Worm (Caenorhabditis elegans) whole organism, young adult: Measurements from ENCODE around the gene D1044.6.

Experiments
- B0336.3 ChIP-seq: fragments of 200-800 bp; sonication (Bioruptor generic); IDR thresholded peaks from 2 replicates; pipeline ENCODE4 v1.3.6; 2022; ENCODE audit warnings: missing genetic modification characterization, missing compliant biosample characterization
- C06A6.2 ChIP-seq: fragments of 200-800 bp; sonication (Bioruptor generic); conservative IDR thresholded peaks from 2 replicates; pipeline ENCODE4 v1.3.6; 2022; ENCODE audit warnings: missing genetic modification characterization, missing compliant biosample characterization
- D2030.7 ChIP-seq: fragments of 200-800 bp; sonication (Bioruptor generic); IDR thresholded peaks from 2 replicates; pipeline ENCODE4 v1.3.6; 2022; ENCODE audit warnings: missing genetic modification reagents, missing genetic modification characterization, missing compliant biosample characterization
- F10E7.11 ChIP-seq: sonication (generic microtip); optimal IDR thresholded peaks from 2 replicates; lab custom pipeline; 2017; ENCODE audit warnings: mild to moderate bottlenecking, missing genetic modification characterization, moderate library complexity, missing compliant biosample characterization
- F22D6.2 ChIP-seq: sonication (generic microtip); optimal IDR thresholded peaks from 2 replicates; lab custom pipeline; 2016; ENCODE audit warnings: mild to moderate bottlenecking, missing genetic modification characterization, missing compliant biosample characterization
- F33H1.4 ChIP-seq: fragments of 200-800 bp; sonication (Bioruptor generic); IDR thresholded peaks from 2 replicates; pipeline ENCODE4 v1.3.6; 2022; ENCODE audit warnings: missing genetic modification reagents, missing genetic modification characterization, missing compliant biosample characterization
- F39B2.1 ChIP-seq: fragments of 200-800 bp; sonication (Bioruptor generic); IDR thresholded peaks from 2 replicates; pipeline ENCODE4 v1.3.6; 2022; ENCODE audit warnings: missing genetic modification reagents, missing genetic modification characterization, missing compliant biosample characterization
- F49E8.2 ChIP-seq: sonication (generic microtip); optimal IDR thresholded peaks from 3 replicates; lab custom pipeline; 2017; ENCODE audit warnings: missing genetic modification characterization, mild to moderate bottlenecking, missing compliant biosample characterization, antibody characterized with exemption, moderate library complexity; ENCODE audit not compliant: insufficient read depth
- F52B5.7 ChIP-seq: sonication (generic microtip); optimal IDR thresholded peaks from 2 replicates; lab custom pipeline; 2016; ENCODE audit warnings: mild to moderate bottlenecking, missing genetic modification characterization, missing compliant biosample characterization
- F57C9.4 ChIP-seq: sonication (generic microtip); optimal IDR thresholded peaks from 2 replicates; lab custom pipeline; 2017; ENCODE audit warnings: mild to moderate bottlenecking, missing genetic modification characterization, missing compliant biosample characterization
- T07F8.4 ChIP-seq: sonication (generic microtip); optimal IDR thresholded peaks from 2 replicates; lab custom pipeline; 2016; ENCODE audit warnings: mild to moderate bottlenecking, missing genetic modification characterization, moderate library complexity, missing compliant biosample characterization
- Y53F4B.3 ChIP-seq: fragments of 200-800 bp; sonication (Bioruptor generic); IDR thresholded peaks from 2 replicates; pipeline ENCODE4 v1.3.6; 2022; ENCODE audit warnings: missing genetic modification reagents, missing genetic modification characterization, missing compliant biosample characterization
- Y56A3A.18 ChIP-seq: fragments of 200-800 bp; sonication (Bioruptor generic); IDR thresholded peaks from 2 replicates; pipeline ENCODE4 v1.3.6; 2022; ENCODE audit warnings: missing genetic modification reagents, missing genetic modification characterization, missing compliant biosample characterization
- ama-1 ChIP-seq, 3 experiments: fragments of 150-350 bp in 1 of 3; sonication (generic microtip) in 2 of 3; optimal IDR thresholded peaks; 2 replicates each; lab custom pipeline; 2014 to 2018; ENCODE audit warnings: missing biosample characterization in 2 of 3, missing genetic modification characterization in 2 of 3, missing genetic modification reagents in 2 of 3
- aptf-2 ChIP-seq: fragments of 200-800 bp; sonication (Bioruptor generic); conservative IDR thresholded peaks from 2 replicates; pipeline ENCODE4 v1.3.6; 2022; ENCODE audit warnings: missing genetic modification reagents, missing genetic modification characterization, missing compliant biosample characterization
- atf-7 ChIP-seq: sonication (generic microtip); optimal IDR thresholded peaks from 2 replicates; lab custom pipeline; 2017; ENCODE audit warnings: mild to moderate bottlenecking, missing genetic modification characterization, missing compliant biosample characterization
- attf-5 ChIP-seq: fragments of 200-800 bp; sonication (Bioruptor generic); optimal IDR thresholded peaks from 2 replicates; lab custom pipeline; 2018; ENCODE audit warnings: mild to moderate bottlenecking, missing genetic modification characterization, missing compliant biosample characterization
- cebp-2 ChIP-seq: fragments of 200-800 bp; sonication (Bioruptor generic); IDR thresholded peaks from 2 replicates; pipeline ENCODE4 v1.3.6; 2022; ENCODE audit warnings: missing genetic modification characterization, missing compliant biosample characterization
- ceh-27 ChIP-seq: fragments of 200-800 bp; sonication (Bioruptor generic); optimal IDR thresholded peaks from 2 replicates; lab custom pipeline; 2018; ENCODE audit warnings: mild to moderate bottlenecking, missing genetic modification characterization, moderate library complexity, missing compliant biosample characterization
- ceh-58 ChIP-seq: fragments of 200-800 bp; sonication (Bioruptor generic); IDR thresholded peaks from 2 replicates; pipeline ENCODE4 v1.3.6; 2022; ENCODE audit warnings: missing genetic modification characterization, missing compliant biosample characterization
- die-1 ChIP-seq: sonication (generic microtip); optimal IDR thresholded peaks from 2 replicates; lab custom pipeline; 2016; ENCODE audit warnings: missing genotype, mild to moderate bottlenecking, missing genetic modification characterization, missing compliant biosample characterization
- efl-1 ChIP-seq: fragments of 150-350 bp; optimal IDR thresholded peaks from 2 replicates; lab custom pipeline; 2014; ENCODE audit warnings: missing biosample characterization, missing genetic modification reagents, missing genetic modification characterization
- egl-18 ChIP-seq: fragments of 200-800 bp; sonication (Bioruptor generic); IDR thresholded peaks from 2 replicates; pipeline ENCODE4 v1.3.6; 2022; ENCODE audit warnings: missing genetic modification reagents, missing genetic modification characterization, missing compliant biosample characterization
- egrh-3 ChIP-seq: fragments of 200-800 bp; sonication (Bioruptor generic); IDR thresholded peaks from 2 replicates; pipeline ENCODE4 v1.3.6; 2022; ENCODE audit warnings: missing genetic modification reagents, missing genetic modification characterization, missing compliant biosample characterization
- ets-4 ChIP-seq: fragments of 200-800 bp; sonication (Bioruptor generic); optimal IDR thresholded peaks from 2 replicates; lab custom pipeline; 2018; ENCODE audit warnings: mild to moderate bottlenecking, missing genetic modification characterization, missing compliant biosample characterization
- him-1 ChIP-seq: sonication (generic microtip); optimal IDR thresholded peaks from 2 replicates; lab custom pipeline; 2016; ENCODE audit warnings: missing genotype, missing genetic modification reagents, missing genetic modification characterization, missing compliant biosample characterization
- hlh-26 ChIP-seq: fragments of 200-800 bp; sonication (Bioruptor generic); conservative IDR thresholded peaks from 2 replicates; pipeline ENCODE4 v1.3.6; 2022; ENCODE audit warnings: missing genetic modification reagents, missing genetic modification characterization, missing compliant biosample characterization
- hmg-1.2 ChIP-seq: fragments of 200-800 bp; sonication (Bioruptor generic); IDR thresholded peaks from 2 replicates; pipeline ENCODE4 v1.3.6; 2022; ENCODE audit warnings: missing genetic modification reagents, missing genetic modification characterization, missing compliant biosample characterization
- lin-26 ChIP-seq: fragments of 200-800 bp; sonication (Bioruptor generic); IDR thresholded peaks from 2 replicates; pipeline ENCODE4 v1.3.6; 2022; ENCODE audit warnings: missing genetic modification reagents, missing genetic modification characterization, missing compliant biosample characterization
- lin-40 ChIP-seq: sonication (generic microtip); optimal IDR thresholded peaks from 2 replicates; lab custom pipeline; 2016; ENCODE audit warnings: missing genetic modification characterization, mild to moderate bottlenecking, missing compliant biosample characterization, missing genotype, missing genetic modification reagents
- lin-54 ChIP-seq: fragments of 200-800 bp; sonication (Bioruptor generic); optimal IDR thresholded peaks from 2 replicates; lab custom pipeline; 2018; ENCODE audit warnings: mild to moderate bottlenecking, missing genetic modification characterization, missing compliant biosample characterization
- lir-1 ChIP-seq: fragments of 200-800 bp; sonication (Bioruptor generic); conservative IDR thresholded peaks from 2 replicates; pipeline ENCODE4 v1.3.6; 2022; ENCODE audit warnings: missing genetic modification reagents, missing genetic modification characterization, missing compliant biosample characterization
- lsy-27 ChIP-seq: sonication (generic microtip); optimal IDR thresholded peaks from 2 replicates; lab custom pipeline; 2017; ENCODE audit warnings: missing genetic modification characterization, mild to moderate bottlenecking, missing compliant biosample characterization, antibody characterized with exemption, missing genotype, borderline replicate concordance; ENCODE audit not compliant: insufficient read depth
- madf-10 ChIP-seq: sonication (generic microtip); optimal IDR thresholded peaks from 2 replicates; lab custom pipeline; 2016; ENCODE audit warnings: mild to moderate bottlenecking, missing genetic modification characterization, missing compliant biosample characterization
- madf-8 ChIP-seq: fragments of 200-800 bp; sonication (Bioruptor generic); conservative IDR thresholded peaks from 2 replicates; pipeline ENCODE4 v1.3.6; 2022; ENCODE audit warnings: missing genetic modification reagents, missing genetic modification characterization, missing compliant biosample characterization
- mel-28 ChIP-seq: sonication (generic microtip); optimal IDR thresholded peaks from 2 replicates; lab custom pipeline; 2016; ENCODE audit warnings: borderline replicate concordance, mild to moderate bottlenecking, missing genetic modification characterization, missing compliant biosample characterization
- nfyb-1 ChIP-seq: fragments of 200-800 bp; sonication (Bioruptor generic); IDR thresholded peaks from 2 replicates; pipeline ENCODE4 v1.3.6; 2022; ENCODE audit warnings: missing genetic modification reagents, missing genetic modification characterization, missing compliant biosample characterization
- pbrm-1 ChIP-seq: fragments of 200-800 bp; sonication (Bioruptor generic); IDR thresholded peaks from 2 replicates; pipeline ENCODE4 v1.3.6; 2022; ENCODE audit warnings: missing genetic modification reagents, missing genetic modification characterization, missing compliant biosample characterization
- pha-4 ChIP-seq: fragments of 150-350 bp; sonication (generic microtip); optimal IDR thresholded peaks from 2 replicates; lab custom pipeline; 2014; ENCODE audit warnings: missing biosample characterization, missing genetic modification reagents, missing genetic modification characterization
- rcor-1 ChIP-seq: fragments of 200-800 bp; sonication (Bioruptor generic); IDR thresholded peaks from 2 replicates; pipeline ENCODE4 v1.3.6; 2022; ENCODE audit warnings: missing genetic modification reagents, missing genetic modification characterization, missing compliant biosample characterization
- repo-1 ChIP-seq: sonication (generic microtip); optimal IDR thresholded peaks from 2 replicates; lab custom pipeline; 2017; ENCODE audit warnings: mild to moderate bottlenecking, missing genetic modification characterization, missing compliant biosample characterization
- snpc-4 ChIP-seq, 5 experiments: fragments of 150-350 bp in 1 of 5; sonication (generic microtip) in 4 of 5; optimal IDR thresholded peaks; 2 replicates each; lab custom pipeline; 2014 to 2018; ENCODE audit warnings: missing genetic modification characterization in 5 of 5, missing biosample characterization in 3 of 5, antibody characterized with exemption in 2 of 5, mild to moderate bottlenecking in 2 of 5, missing compliant biosample characterization in 2 of 5, missing genotype in 2 of 5, moderate library complexity in 2 of 5, missing genetic modification reagents in 1 of 5
- somi-1 ChIP-seq: fragments of 200-800 bp; sonication (Bioruptor generic); optimal IDR thresholded peaks from 2 replicates; lab custom pipeline; 2018; ENCODE audit warnings: mild to moderate bottlenecking, missing genetic modification characterization, missing compliant biosample characterization
- tbp1 ChIP-seq: fragments of 200-800 bp; sonication (Bioruptor generic); optimal IDR thresholded peaks from 2 replicates; lab custom pipeline; 2018; ENCODE audit warnings: mild to moderate bottlenecking, missing genetic modification characterization, missing compliant biosample characterization
- ztf-25 ChIP-seq: fragments of 200-800 bp; sonication (Bioruptor generic); IDR thresholded peaks from 2 replicates; pipeline ENCODE4 v1.3.6; 2022; ENCODE audit warnings: missing genetic modification reagents, missing genetic modification characterization, missing compliant biosample characterization
- ztf-26 ChIP-seq: sonication (generic microtip); optimal IDR thresholded peaks from 2 replicates; lab custom pipeline; 2017; ENCODE audit warnings: missing genetic modification characterization, missing compliant biosample characterization

The D1044.6 gene

DNA sequence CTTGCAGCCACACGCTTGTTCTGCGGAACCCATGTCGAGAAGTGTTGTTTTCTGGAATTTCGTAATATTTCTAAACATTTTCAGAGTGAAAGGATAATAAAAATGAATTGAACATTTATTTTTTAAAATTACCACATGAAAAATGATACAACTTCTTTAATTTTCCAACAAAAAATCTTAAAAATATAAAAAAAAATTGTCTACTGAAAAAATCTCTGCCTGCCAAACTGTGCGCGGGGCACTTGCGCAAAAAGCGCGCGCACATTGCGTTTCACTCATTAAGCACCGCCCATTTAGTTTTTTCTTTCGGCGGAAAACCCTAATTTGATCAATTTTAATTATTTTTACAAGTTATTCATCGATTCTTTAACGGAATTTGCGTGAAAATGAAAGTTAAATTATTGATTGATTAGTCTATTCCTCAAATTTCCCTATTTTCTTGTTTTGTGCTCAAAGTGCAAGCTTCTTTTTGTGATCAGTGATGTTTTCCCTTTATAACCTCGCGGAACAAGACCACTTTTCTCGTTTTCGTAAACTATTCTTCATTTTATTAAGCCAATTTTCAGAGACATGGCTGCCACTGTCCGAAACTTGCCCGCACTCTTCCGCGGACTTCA, 12.0 kb upstream of the D1044.6 start, which contains the start of the genes nmad-1 and hach-1 (continued):
- TF ChIP-seq hmg-1.2 (GFP tag; lab: Robert Waterston, UW) = peak; percentile 58
- no peak for TF ChIP-seq atf-7 (tag; lab: Kevin White, UChicago)
- no peak for TF ChIP-seq egl-18 (GFP tag; lab: Robert Waterston, UW)
- TF ChIP-seq mel-28 = no peak
- peak; percentile 45; the same call in 1 of the 2 replicates for TF ChIP-seq C06A6.2 (GFP tag; lab: Robert Waterston, UW)
- no peak for TF ChIP-seq hlh-26 (GFP tag; lab: Robert Waterston, UW)
- peak; percentile 55 for TF ChIP-seq die-1 (tag; lab: Kevin White, UChicago)
- no peak for TF ChIP-seq cebp-2
- TF ChIP-seq Y53F4B.3 (GFP tag; lab: Robert Waterston, UW) = no peak
- peak; percentile 19 for TF ChIP-seq F52B5.7 (tag; lab: Kevin White, UChicago)
- no peak for TF ChIP-seq Y56A3A.18 (GFP tag; lab: Robert Waterston, UW)
- peak; percentile 64; the same call in 1 of the 2 replicates for TF ChIP-seq D2030.7 (GFP tag; lab: Robert Waterston, UW)
- TF ChIP-seq F39B2.1 (GFP tag; lab: Robert Waterston, UW) = no peak
- peak; percentile 78 for TF ChIP-seq attf-5 (GFP tag; lab: Kevin White, UChicago)
- peak; percentile 5 for TF ChIP-seq him-1
- peak; percentile 61 for TF ChIP-seq ceh-27 (GFP tag; lab: Kevin White, UChicago)
- TF ChIP-seq madf-10 (tag; lab: Kevin White, UChicago) = peak; percentile 43
- peak; percentile 19 for TF ChIP-seq F10E7.11 (tag; lab: Kevin White, UChicago)
- no peak for TF ChIP-seq ama-1 (optimal IDR thresholded peaks at IDR 0.05; lab: Kevin White, UChicago)
- peak in 1 of 2 experiments; percentile 31 for TF ChIP-seq ama-1 (GFP tag; optimal IDR thresholded peaks at IDR 0.05; lab: Kevin White, UChicago)
- TF ChIP-seq rcor-1 (GFP tag; lab: Robert Waterston, UW) = peak; percentile 58
- no peak for TF ChIP-seq repo-1 (tag; lab: Kevin White, UChicago)
- TF ChIP-seq B0336.3 (GFP tag; lab: Robert Waterston, UW) = peak; percentile 67
- no peak for TF ChIP-seq lsy-27 (tag; lab: Kevin White, UChicago)
- TF ChIP-seq madf-8 (GFP tag; lab: Robert Waterston, UW) = peak; percentile 37; the same call in 1 of the 2 replicates
- peak; percentile 9 for TF ChIP-seq ztf-26
- peak; percentile 32; the same call in 1 of the 2 replicates for TF ChIP-seq egrh-3
- TF ChIP-seq lin-54 = peak; percentile 81
- TF ChIP-seq ets-4 (GFP tag; lab: Kevin White, UChicago) = no peak
- TF ChIP-seq F57C9.4 (tag; lab: Kevin White, UChicago) = no peak
- TF ChIP-seq F22D6.2 (tag; lab: Kevin White, UChicago) = peak; percentile 6
- no peak for TF ChIP-seq somi-1 (GFP tag; lab: Kevin White, UChicago)
- peak; percentile 37; the same call in 1 of the 2 replicates for TF ChIP-seq lir-1
- peak; percentile 36 for TF ChIP-seq efl-1
- TF ChIP-seq tbp1 (GFP tag; lab: Kevin White, UChicago) = peak; percentile 58
- TF ChIP-seq F49E8.2 (tag; lab: Kevin White, UChicago) = no peak
- TF ChIP-seq nfyb-1 = peak; percentile 77; the same call in 1 of the 2 replicates
- TF ChIP-seq lin-40 (tag; lab: Kevin White, UChicago) = peak; percentile 77
- TF ChIP-seq F33H1.4 (GFP tag; lab: Robert Waterston, UW) = peak; percentile 62
- 0 out of 2 replicates have a peak, but pooled peaks have one; percentile 12 for TF ChIP-seq ztf-25 (GFP tag; lab: Robert Waterston, UW)
- peak; percentile 78 for TF ChIP-seq pbrm-1 (GFP tag; lab: Robert Waterston, UW)
- no peak for TF ChIP-seq T07F8.4 (tag; lab: Kevin White, UChicago)
- TF ChIP-seq pha-4 = no peak
- TF ChIP-seq ceh-58 = no peak
- TF ChIP-seq aptf-2 (GFP tag; lab: Robert Waterston, UW) = no peak
- TF ChIP-seq lin-26 (GFP tag; lab: Robert Waterston, UW) = 0 out of 2 replicates have a peak, but pooled peaks have one; percentile 41
- peak; percentile 73 for TF ChIP-seq snpc-4 (GFP tag; optimal IDR thresholded peaks at IDR 0.05; lab: Kevin White, UChicago)
- TF ChIP-seq snpc-4 (tag; optimal IDR thresholded peaks at IDR 0.05; lab: Kevin White, UChicago) = peak in 3 of 4 experiments; percentile 60 to 76 (median 75)
